Fruit fly (Drosophila melanogaster): ENCODE data around the gene CG14374.

Gene CG14374

dm6 chr3R:13433623-13434022, 36.7 kb upstream of the CG14374 start (continued):
- peak; percentile 85 for TF ChIP-seq CG14050 (GFP tag; IDR thresholded peaks at IDR 0.05)
- no peak for TF ChIP-seq CG10959 (GFP tag; IDR thresholded peaks at IDR 0.05)
- TF ChIP-seq CG30403 (GFP tag; optimal IDR thresholded peaks at IDR 0.05): peak; percentile 82
- TF ChIP-seq CG2202 (tag; optimal IDR thresholded peaks at IDR 0.05): peak; percentile 71
- TF ChIP-seq TFAM (GFP tag; optimal IDR thresholded peaks at IDR 0.05): no peak
- no peak for TF ChIP-seq CG4360 (GFP tag; IDR thresholded peaks at IDR 0.05)
- TF ChIP-seq p53 (GFP tag; optimal IDR thresholded peaks at IDR 0.05): no peak
- peak; percentile 22 for TF ChIP-seq exex (tag; optimal IDR thresholded peaks at IDR 0.05)
- TF ChIP-seq CG9932 (GFP tag; IDR thresholded peaks at IDR 0.05): peak; percentile 53
- TF ChIP-seq CG17361 (GFP tag; IDR thresholded peaks at IDR 0.05): peak; percentile 81
- TF ChIP-seq CG12391 (tag; optimal IDR thresholded peaks at IDR 0.05): peak; percentile 92
- no peak for TF ChIP-seq rib (GFP tag; IDR thresholded peaks at IDR 0.05)
- TF ChIP-seq crc (GFP tag; optimal IDR thresholded peaks at IDR 0.05): peak; percentile 45
- peak; percentile 46; the same call in 1 of the 2 replicates for TF ChIP-seq CG3847 (GFP tag; IDR thresholded peaks at IDR 0.05)
- no peak for TF ChIP-seq br (optimal IDR thresholded peaks at IDR 0.05)
- TF ChIP-seq CG5180 (GFP tag; optimal IDR thresholded peaks at IDR 0.05): peak; percentile 48
- no peak for TF ChIP-seq fru (optimal IDR thresholded peaks at IDR 0.05)
- TF ChIP-seq CG34376 (GFP tag; optimal IDR thresholded peaks at IDR 0.05): peak; percentile 12
- TF ChIP-seq CG9817 (tag; optimal IDR thresholded peaks at IDR 0.05): peak; percentile 76
- TF ChIP-seq CG9727 (GFP tag; optimal IDR thresholded peaks at IDR 0.05): peak; percentile 63
- TF ChIP-seq gce (GFP tag; IDR thresholded peaks at IDR 0.05): 0 out of 3 replicates have a peak, but pooled peaks have one; percentile 20
- no peak for TF ChIP-seq CG11085 (GFP tag; IDR thresholded peaks at IDR 0.05)
- TF ChIP-seq CG1603 (tag; optimal IDR thresholded peaks at IDR 0.05): peak; percentile 73
- TF ChIP-seq ssp (GFP tag; IDR thresholded peaks at IDR 0.05): no peak; the same call in 1 of the 2 replicates
- TF ChIP-seq Opbp (GFP tag; IDR thresholded peaks at IDR 0.05; ENCODE audit: partially characterized antibody): no peak
- peak; percentile 70 for TF ChIP-seq CG7271 (tag; optimal IDR thresholded peaks at IDR 0.05)
- TF ChIP-seq chif (GFP tag; optimal IDR thresholded peaks at IDR 0.05): peak; percentile 8 to 51
- peak; percentile 85 for TF ChIP-seq CG15601 (tag; optimal IDR thresholded peaks at IDR 0.05)
- TF ChIP-seq Side (GFP tag; optimal IDR thresholded peaks at IDR 0.05): peak; percentile 44
- TF ChIP-seq ems (GFP tag; optimal IDR thresholded peaks at IDR 0.05): no peak
- TF ChIP-seq C15 (GFP tag; IDR thresholded peaks at IDR 0.05): no peak
- peak; percentile 7 for TF ChIP-seq CTCF (GFP tag; optimal IDR thresholded peaks at IDR 0.05)
- no peak for TF ChIP-seq zen2 (GFP tag; IDR thresholded peaks at IDR 0.05; ENCODE audit: partially characterized antibody)
- peak; percentile 75 for TF ChIP-seq twi (tag; optimal IDR thresholded peaks at IDR 0.05)
- TF ChIP-seq nmo (GFP tag; optimal IDR thresholded peaks at IDR 0.05): peak; percentile 70
- no peak for TF ChIP-seq hkb (optimal IDR thresholded peaks at IDR 0.05)
- peak; percentile 88 for TF ChIP-seq hkb (GFP tag; IDR thresholded peaks at IDR 0.05)
- no peak for TF ChIP-seq Neu2 (GFP tag; optimal IDR thresholded peaks at IDR 0.05; ENCODE audit: borderline replicate concordance)
- peak; percentile 62; the same call in 1 of the 2 replicates for TF ChIP-seq CG10321 (GFP tag; IDR thresholded peaks at IDR 0.05)
- peak; percentile 60 for TF ChIP-seq BtbVII (GFP tag; optimal IDR thresholded peaks at IDR 0.05)
- no peak for TF ChIP-seq CG8478 (optimal IDR thresholded peaks at IDR 0.05)
- TF ChIP-seq grau (tag; optimal IDR thresholded peaks at IDR 0.05): peak; percentile 91
- no peak for TF ChIP-seq NK7.1 (GFP tag; optimal IDR thresholded peaks at IDR 0.05)
- TF ChIP-seq Pdp1 (GFP tag; optimal IDR thresholded peaks at IDR 0.05): peak; percentile 33 to 63
- no peak for TF ChIP-seq Hey (tag; optimal IDR thresholded peaks at IDR 0.05)
- peak; percentile 71 for TF ChIP-seq CG7839 (tag; optimal IDR thresholded peaks at IDR 0.05)
- peak; percentile 63 for TF ChIP-seq ap (GFP tag; IDR thresholded peaks at IDR 0.05)
- TF ChIP-seq CG1832 (GFP tag; optimal IDR thresholded peaks at IDR 0.05): no peak
- TF ChIP-seq CG4854 (GFP tag; optimal IDR thresholded peaks at IDR 0.05): no peak
- TF ChIP-seq cato (GFP tag; optimal IDR thresholded peaks at IDR 0.05; ENCODE audit: borderline replicate concordance): peak; percentile 63
- peak; percentile 65 for TF ChIP-seq CG5245 (GFP tag; optimal IDR thresholded peaks at IDR 0.05)
- TF ChIP-seq CG2875 (GFP tag; optimal IDR thresholded peaks at IDR 0.05): peak; percentile 74
- TF ChIP-seq az2 (GFP tag; optimal IDR thresholded peaks at IDR 0.05): peak; percentile 84

Measured in whole organism, embryonic.